Fruit fly (Drosophila melanogaster): Measurements from ENCODE around the gene CG8840.

Gene CG8840

dm6 chr2L:3422753-3423152 lies 12.4 kb downstream of the CG8840 start:
- TF ChIP-seq woc (GFP tag; optimal IDR thresholded peaks at IDR 0.05) (no peak), Hr78 (GFP tag; optimal IDR thresholded peaks at IDR 0.05) (no peak), ey (GFP tag; optimal IDR thresholded peaks at IDR 0.05) (no peak), Sp1 (GFP tag; optimal IDR thresholded peaks at IDR 0.05) (no peak), foxo (GFP tag; optimal IDR thresholded peaks at IDR 0.05) (no peak), dsf (GFP tag; optimal IDR thresholded peaks at IDR 0.05; ENCODE audit: borderline replicate concordance) (no peak), GATAd (GFP tag; optimal IDR thresholded peaks at IDR 0.05) (no peak), psq (GFP tag; optimal IDR thresholded peaks at IDR 0.05) (no peak), CrebA (GFP tag; optimal IDR thresholded peaks at IDR 0.05; ENCODE audit: borderline replicate concordance) (no peak), Myc (optimal IDR thresholded peaks at IDR 0.05) (no peak), br (GFP tag; optimal IDR thresholded peaks at IDR 0.05) (no peak), lola (GFP tag; optimal IDR thresholded peaks at IDR 0.05) (no peak), Hnf4 (GFP tag; optimal IDR thresholded peaks at IDR 0.05) (no peak), fru (GFP tag; optimal IDR thresholded peaks at IDR 0.05) (no peak), Jra (GFP tag; optimal IDR thresholded peaks at IDR 0.05) (no peak), tai (GFP tag; optimal IDR thresholded peaks at IDR 0.05) (no peak)

- TF ChIP-seq dmrt93B (GFP tag; optimal IDR thresholded peaks at IDR 0.05) (no peak), Hnf4 (GFP tag; optimal IDR thresholded peaks at IDR 0.05) (no peak), sage (GFP tag; optimal IDR thresholded peaks at IDR 0.05) (no peak), GATAd (GFP tag; optimal IDR thresholded peaks at IDR 0.05) (no peak), pan (optimal IDR thresholded peaks at IDR 0.05) (no peak), HLH106 (tag; optimal IDR thresholded peaks at IDR 0.05) (no peak), lola (GFP tag; optimal IDR thresholded peaks at IDR 0.05) (no peak)
These were observed 15.6 kb downstream of the CG8840 start for dm6 chr2L:3425947-3426346.

- TF ChIP-seq Vsx2 (GFP tag; optimal IDR thresholded peaks at IDR 0.05; ENCODE audit: partially characterized antibody) (peak; percentile 33), psq (GFP tag; optimal IDR thresholded peaks at IDR 0.05) (peak; percentile 8), foxo (GFP tag; optimal IDR thresholded peaks at IDR 0.05) (no peak)
These were observed 16.4 kb downstream of the CG8840 start, which contains the start of gene Pgant2 for dm6 chr2L:3426669-3427232. Pgant2 (minus strand) TSS chr2L:3426719.

- no peak for TF ChIP-seq fru (GFP tag; optimal IDR thresholded peaks at IDR 0.05)
- no peak for TF ChIP-seq ey (GFP tag; optimal IDR thresholded peaks at IDR 0.05)
- no peak for TF ChIP-seq jim (GFP tag; optimal IDR thresholded peaks at IDR 0.05)
- no peak for TF ChIP-seq Abd-B (GFP tag; optimal IDR thresholded peaks at IDR 0.05)
These were observed 18.2 kb downstream of the CG8840 start for dm6 chr2L:3428419-3429097.

dm6 chr2L:3435086-3435485 lies 24.7 kb downstream of the CG8840 start:
- no peak for TF ChIP-seq dl (GFP tag; optimal IDR thresholded peaks at IDR 0.05; ENCODE audit: insufficient read depth in 1 of 2, partially characterized antibody in 2 of 2)
- no peak for TF ChIP-seq N (GFP tag; optimal IDR thresholded peaks at IDR 0.05)
- TF ChIP-seq sv (GFP tag; optimal IDR thresholded peaks at IDR 0.05): no peak

dm6 chr2L:3436347-3436746 lies 26.0 kb downstream of the CG8840 start:
- no peak for TF ChIP-seq GATAd (GFP tag; optimal IDR thresholded peaks at IDR 0.05)
- no peak for TF ChIP-seq Myc (optimal IDR thresholded peaks at IDR 0.05)
- no peak for TF ChIP-seq Vsx2 (GFP tag; optimal IDR thresholded peaks at IDR 0.05; ENCODE audit: partially characterized antibody)
- no peak for TF ChIP-seq lola (GFP tag; optimal IDR thresholded peaks at IDR 0.05)
- no peak for TF ChIP-seq dmrt93B (GFP tag; optimal IDR thresholded peaks at IDR 0.05)
- no peak for TF ChIP-seq CrebA (GFP tag; optimal IDR thresholded peaks at IDR 0.05; ENCODE audit: borderline replicate concordance)
- no peak for TF ChIP-seq HLH106 (tag; optimal IDR thresholded peaks at IDR 0.05)
- TF ChIP-seq Sp1 (GFP tag; optimal IDR thresholded peaks at IDR 0.05): no peak
- TF ChIP-seq psq (GFP tag; optimal IDR thresholded peaks at IDR 0.05): no peak
- no peak for TF ChIP-seq tai (GFP tag; optimal IDR thresholded peaks at IDR 0.05)
- no peak for TF ChIP-seq OdsH (GFP tag; optimal IDR thresholded peaks at IDR 0.05)
- no peak for TF ChIP-seq dsf (GFP tag; optimal IDR thresholded peaks at IDR 0.05; ENCODE audit: borderline replicate concordance)
- no peak for TF ChIP-seq Hr78 (GFP tag; optimal IDR thresholded peaks at IDR 0.05)
- TF ChIP-seq Mio (GFP tag; optimal IDR thresholded peaks at IDR 0.05): no peak
- TF ChIP-seq br (GFP tag; optimal IDR thresholded peaks at IDR 0.05): no peak
- TF ChIP-seq Abd-B (GFP tag; optimal IDR thresholded peaks at IDR 0.05): no peak

All from whole organism, wandering third instar larva.